Worm (Caenorhabditis elegans): ENCODE results near the gene gars-1.

- TF ChIP-seq nhr-43 (tag; optimal IDR thresholded peaks at IDR 0.05; ENCODE audit: poor library complexity, severe bottlenecking) (no peak), eor-1 (tag; optimal IDR thresholded peaks at IDR 0.05) (no peak), egl-5 (tag; optimal IDR thresholded peaks at IDR 0.05) (no peak)
Measured at ce11 chrIII:5188426-5188825, 25.0 kb upstream of the gars-1 start, which contains the start of gene K10D2.8.

Measured in whole organism, L3 larva.